Worm (Caenorhabditis elegans) whole organism, early embryonic: ENCODE measurements around the gene B0564.2.

ENCODE experiments used
- B0310.2 ChIP-seq: sonication (generic microtip); optimal IDR thresholded peaks from 2 replicates; lab custom pipeline; 2016; ENCODE audit warnings: mild to moderate bottlenecking, missing genetic modification characterization, missing compliant biosample characterization
- F13C5.2 ChIP-seq: sonication (generic microtip); optimal IDR thresholded peaks from 2 replicates; lab custom pipeline; 2017; ENCODE audit warnings: mild to moderate bottlenecking, missing genetic modification characterization, inconsistent platforms, missing compliant biosample characterization
- aly-1 ChIP-seq: sonication (generic microtip); optimal IDR thresholded peaks from 2 replicates; lab custom pipeline; 2016; ENCODE audit warnings: missing genetic modification characterization, missing compliant biosample characterization
- ama-1 ChIP-seq: fragments of 150-350 bp; optimal IDR thresholded peaks from 2 replicates; lab custom pipeline; 2014
- ceh-13 ChIP-seq: fragments of 200-800 bp; sonication (Bioruptor generic); optimal IDR thresholded peaks from 2 replicates; lab custom pipeline; 2018; ENCODE audit warnings: mild to moderate bottlenecking, missing genetic modification characterization, missing compliant biosample characterization
- ceh-36 ChIP-seq: sonication (generic microtip); optimal IDR thresholded peaks from 2 replicates; lab custom pipeline; 2016; ENCODE audit warnings: missing genetic modification characterization, inconsistent platforms, missing compliant biosample characterization
- ets-7 ChIP-seq: sonication (generic microtip); optimal IDR thresholded peaks from 2 replicates; lab custom pipeline; 2016; ENCODE audit warnings: missing genotype, missing genetic modification characterization, missing compliant biosample characterization
- flt-1 ChIP-seq: fragments of 200-800 bp; sonication (Bioruptor generic); IDR thresholded peaks from 2 replicates; pipeline ENCODE4 v1.3.6; 2022; ENCODE audit warnings: missing genetic modification characterization, missing compliant biosample characterization
- hmbx-1 ChIP-seq: sonication (generic microtip); optimal IDR thresholded peaks from 2 replicates; lab custom pipeline; 2016; ENCODE audit warnings: mild to moderate bottlenecking, missing genetic modification characterization, missing compliant biosample characterization
- hmg-4 ChIP-seq: fragments of 200-800 bp; sonication (Bioruptor generic); optimal IDR thresholded peaks from 2 replicates; lab custom pipeline; 2018; ENCODE audit warnings: mild to moderate bottlenecking, missing genetic modification characterization, missing compliant biosample characterization
- hnd-1 ChIP-seq: sonication (generic microtip); optimal IDR thresholded peaks from 2 replicates; lab custom pipeline; 2016; ENCODE audit warnings: missing genetic modification characterization, missing compliant biosample characterization
- pes-1 ChIP-seq: fragments of 200-800 bp; sonication (Bioruptor generic); IDR thresholded peaks from 2 replicates; pipeline ENCODE4 v1.3.6; 2022; ENCODE audit warnings: missing genetic modification reagents, missing genetic modification characterization, missing compliant biosample characterization
- scrt-1 ChIP-seq: fragments of 200-800 bp; sonication (Bioruptor generic); IDR thresholded peaks from 2 replicates; pipeline ENCODE4 v1.3.6; 2022; ENCODE audit warnings: missing genetic modification characterization, missing compliant biosample characterization
- sea-1 ChIP-seq: fragments of 200-800 bp; sonication (Bioruptor generic); conservative IDR thresholded peaks from 2 replicates; pipeline ENCODE4 v1.3.6; 2022; ENCODE audit warnings: missing genetic modification characterization, missing compliant biosample characterization
- tbx-11 ChIP-seq: fragments of 200-800 bp; sonication (Bioruptor generic); IDR thresholded peaks from 2 replicates; pipeline ENCODE4 v1.3.6; 2022; ENCODE audit warnings: missing genetic modification characterization, missing compliant biosample characterization
- tbx-37 ChIP-seq: fragments of 200-800 bp; sonication (Bioruptor generic); conservative IDR thresholded peaks from 2 replicates; pipeline ENCODE4 v1.3.6; 2022; ENCODE audit warnings: missing genetic modification reagents, missing genetic modification characterization, missing compliant biosample characterization
- tra-4 ChIP-seq: sonication (generic microtip); optimal IDR thresholded peaks from 2 replicates; lab custom pipeline; 2017; ENCODE audit warnings: missing genetic modification characterization, missing compliant biosample characterization

The B0564.2 gene

DNA sequence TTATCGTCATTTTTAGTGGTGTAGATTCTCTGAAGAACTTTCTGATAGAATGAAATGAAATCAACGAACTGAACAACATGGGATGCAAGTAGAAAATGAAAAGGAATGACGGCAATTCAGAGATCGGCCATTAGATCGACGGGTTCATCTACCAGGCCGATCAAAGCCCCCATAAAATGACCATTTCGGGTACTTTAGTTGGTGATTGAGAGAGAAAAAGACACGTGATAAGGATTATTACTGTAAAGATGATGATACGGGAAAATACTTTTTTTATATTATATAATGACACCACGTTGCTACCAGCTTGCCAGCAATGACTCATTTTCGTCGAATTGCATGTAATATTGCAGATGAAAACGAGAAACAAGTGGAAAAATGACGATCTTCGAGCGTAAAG lies 2.3 kb downstream of the B0564.2 start, which contains the start of gene best-1:
TSS of gene best-1 (minus strand) at position 29 of the 400 bp plus-strand sequence.
- TF ChIP-seq hnd-1 (tag; lab: Kevin White, UChicago): no peak
- no peak for TF ChIP-seq scrt-1 (GFP tag; lab: Robert Waterston, UW)
- no peak for TF ChIP-seq ceh-13 (GFP tag; lab: Kevin White, UChicago)
- no peak for TF ChIP-seq tra-4
- no peak for TF ChIP-seq hmbx-1 (tag; lab: Kevin White, UChicago)
- TF ChIP-seq ets-7 (tag; lab: Kevin White, UChicago): no peak
- no peak for TF ChIP-seq aly-1 (tag; lab: Kevin White, UChicago)

DNA sequence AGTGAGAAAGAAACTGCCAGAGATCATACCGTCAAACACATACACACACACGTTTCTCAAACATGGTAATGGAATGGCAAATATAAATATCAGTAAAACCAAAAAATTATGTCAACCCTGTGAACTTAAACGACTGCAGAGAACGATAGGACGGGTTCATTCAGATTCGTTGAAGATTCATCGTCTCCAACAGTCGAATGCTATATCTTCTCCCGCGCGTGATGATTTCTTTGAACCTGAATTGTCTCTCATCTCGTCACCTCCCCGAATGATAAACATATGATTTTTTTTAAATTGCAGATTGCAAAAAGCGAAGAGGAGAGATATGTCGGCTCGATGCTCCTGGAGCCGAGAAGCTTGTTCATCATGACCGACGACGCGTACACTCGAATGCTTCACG lies 3.4 kb downstream of the B0564.2 start:
- TF ChIP-seq B0310.2 (tag; lab: Kevin White, UChicago) (no peak), ama-1 (lab: Kevin White, UChicago) (no peak), ets-7 (tag; lab: Kevin White, UChicago) (no peak), hnd-1 (tag; lab: Kevin White, UChicago) (no peak), ceh-13 (GFP tag; lab: Kevin White, UChicago) (no peak), pes-1 (GFP tag; lab: Robert Waterston, UW) (no peak), aly-1 (tag; lab: Kevin White, UChicago) (no peak), sea-1 (GFP tag; lab: Robert Waterston, UW) (no peak), tra-4 (no peak), tbx-11 (GFP tag; lab: Robert Waterston, UW) (no peak), F13C5.2 (no peak), hmg-4 (GFP tag; lab: Kevin White, UChicago) (no peak), ceh-36 (tag; lab: Kevin White, UChicago) (no peak), hmbx-1 (tag; lab: Kevin White, UChicago) (no peak), tbx-37 (GFP tag; lab: Robert Waterston, UW) (no peak), flt-1 (GFP tag; lab: Robert Waterston, UW) (no peak), scrt-1 (GFP tag; lab: Robert Waterston, UW) (no peak)

DNA sequence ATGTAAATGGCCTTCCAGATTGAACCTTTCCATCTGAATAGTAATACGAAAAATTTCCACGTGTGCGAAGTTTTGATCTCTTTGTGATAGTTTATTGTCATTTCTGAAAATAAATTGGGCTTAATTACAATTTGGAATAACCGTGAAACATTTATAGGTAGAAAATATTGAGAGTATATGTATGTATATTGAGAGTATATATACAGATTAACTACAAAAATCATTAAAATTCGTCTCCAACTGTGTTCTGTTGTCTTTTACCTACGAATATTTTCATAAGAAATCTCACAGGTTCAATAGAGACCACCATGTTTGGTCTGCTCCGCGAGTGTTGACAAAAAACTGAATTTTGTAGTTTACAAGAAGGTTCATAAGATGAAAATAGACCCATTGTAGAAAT lies 5.5 kb downstream of the B0564.2 start, which contains the start of gene best-2:
TSS of gene best-2 (minus strand) at position 101 of the 400 bp plus-strand sequence.
- no peak for TF ChIP-seq ceh-13 (GFP tag; lab: Kevin White, UChicago)
- no peak for TF ChIP-seq ceh-36 (tag; lab: Kevin White, UChicago)
- TF ChIP-seq hmbx-1 (tag; lab: Kevin White, UChicago): no peak
- TF ChIP-seq sea-1 (GFP tag; lab: Robert Waterston, UW): no peak
- TF ChIP-seq ama-1 (lab: Kevin White, UChicago): no peak
- TF ChIP-seq scrt-1 (GFP tag; lab: Robert Waterston, UW): no peak
- no peak for TF ChIP-seq hnd-1 (tag; lab: Kevin White, UChicago)
- no peak for TF ChIP-seq F13C5.2
- TF ChIP-seq tra-4: no peak
- TF ChIP-seq B0310.2 (tag; lab: Kevin White, UChicago): no peak
- TF ChIP-seq tbx-11 (GFP tag; lab: Robert Waterston, UW): no peak
- no peak for TF ChIP-seq tbx-37 (GFP tag; lab: Robert Waterston, UW)
- no peak for TF ChIP-seq flt-1 (GFP tag; lab: Robert Waterston, UW)
- no peak for TF ChIP-seq pes-1 (GFP tag; lab: Robert Waterston, UW)
- TF ChIP-seq aly-1 (tag; lab: Kevin White, UChicago): no peak

DNA sequence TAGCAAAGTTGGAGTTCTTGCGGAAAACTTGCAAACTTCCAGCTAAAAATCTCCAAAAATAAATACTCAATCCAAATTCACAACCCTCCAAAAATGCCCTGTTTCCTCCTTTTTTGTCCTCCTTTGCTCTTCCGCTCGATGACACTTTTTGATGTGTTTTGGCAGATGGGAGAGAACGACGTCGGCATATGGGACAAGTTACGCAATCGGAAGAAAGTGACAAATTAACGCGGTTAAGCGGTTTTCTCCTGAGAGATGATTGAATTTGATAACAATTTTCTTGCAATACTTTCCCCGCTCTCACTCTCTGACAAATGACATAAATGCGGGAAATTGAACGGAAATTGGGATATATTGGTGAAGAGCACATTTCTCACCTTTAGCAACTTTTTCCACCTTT lies 9.2 kb downstream of the B0564.2 start:
- no peak for TF ChIP-seq sea-1 (GFP tag; lab: Robert Waterston, UW)
- no peak for TF ChIP-seq tbx-37 (GFP tag; lab: Robert Waterston, UW)
- TF ChIP-seq B0310.2 (tag; lab: Kevin White, UChicago): no peak
- TF ChIP-seq F13C5.2: no peak
- TF ChIP-seq hnd-1 (tag; lab: Kevin White, UChicago): no peak
- TF ChIP-seq ceh-36 (tag; lab: Kevin White, UChicago): no peak
- no peak for TF ChIP-seq pes-1 (GFP tag; lab: Robert Waterston, UW)

DNA sequence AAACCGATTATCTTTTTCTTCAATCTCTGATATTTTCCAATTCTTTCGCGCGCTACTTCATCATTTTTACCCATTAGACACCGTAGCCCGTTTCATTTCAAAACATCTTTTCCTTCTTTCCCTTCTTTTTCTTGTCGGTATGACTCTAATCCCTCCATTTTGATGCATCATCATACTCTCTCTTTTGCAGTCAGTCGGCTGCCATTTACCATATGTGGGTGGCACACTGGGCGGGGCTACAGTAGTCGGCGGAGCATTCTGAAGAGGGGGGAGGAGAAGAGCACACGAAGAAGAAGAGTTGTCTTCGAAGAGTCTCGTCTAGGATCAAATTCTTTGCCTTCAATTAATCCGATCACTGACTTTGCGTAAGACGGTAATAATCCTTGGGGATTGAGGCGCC lies 11.3 kb downstream of the B0564.2 start, which contains the start of gene unc-30:
TSS of gene unc-30 (plus strand) at position 184 of the 400 bp plus-strand sequence.
- TF ChIP-seq sea-1 (GFP tag; lab: Robert Waterston, UW) (no peak), scrt-1 (GFP tag; lab: Robert Waterston, UW) (no peak), ceh-36 (tag; lab: Kevin White, UChicago) (peak; percentile 63)

DNA sequence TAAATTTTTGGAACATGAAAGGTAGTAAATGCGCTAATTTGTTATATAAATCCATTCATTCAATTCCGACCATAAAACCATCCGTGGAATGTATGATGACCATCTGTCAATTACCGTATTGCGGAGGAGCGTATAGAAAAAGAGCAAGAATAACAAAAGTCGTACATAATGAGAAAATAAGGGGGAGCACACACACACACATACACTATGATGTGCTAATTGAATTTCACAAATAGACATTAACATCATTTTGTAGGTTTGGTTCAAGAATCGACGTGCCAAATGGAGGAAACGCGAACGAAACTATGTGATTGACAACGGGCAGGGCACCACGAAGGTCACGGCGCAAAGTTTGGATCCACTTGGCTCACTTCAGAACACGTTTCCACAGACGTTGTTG lies 13.9 kb downstream of the B0564.2 start:
- TF ChIP-seq hmbx-1 (tag; lab: Kevin White, UChicago) (no peak), sea-1 (GFP tag; lab: Robert Waterston, UW) (no peak), ceh-13 (GFP tag; lab: Kevin White, UChicago) (no peak), aly-1 (tag; lab: Kevin White, UChicago) (no peak), ets-7 (tag; lab: Kevin White, UChicago) (no peak), pes-1 (GFP tag; lab: Robert Waterston, UW) (no peak), ceh-36 (tag; lab: Kevin White, UChicago) (no peak), B0310.2 (tag; lab: Kevin White, UChicago) (no peak), tbx-11 (GFP tag; lab: Robert Waterston, UW) (no peak), hmg-4 (GFP tag; lab: Kevin White, UChicago) (no peak), flt-1 (GFP tag; lab: Robert Waterston, UW) (no peak), tra-4 (no peak), hnd-1 (tag; lab: Kevin White, UChicago) (no peak), ama-1 (lab: Kevin White, UChicago) (no peak), tbx-37 (GFP tag; lab: Robert Waterston, UW) (no peak)

DNA sequence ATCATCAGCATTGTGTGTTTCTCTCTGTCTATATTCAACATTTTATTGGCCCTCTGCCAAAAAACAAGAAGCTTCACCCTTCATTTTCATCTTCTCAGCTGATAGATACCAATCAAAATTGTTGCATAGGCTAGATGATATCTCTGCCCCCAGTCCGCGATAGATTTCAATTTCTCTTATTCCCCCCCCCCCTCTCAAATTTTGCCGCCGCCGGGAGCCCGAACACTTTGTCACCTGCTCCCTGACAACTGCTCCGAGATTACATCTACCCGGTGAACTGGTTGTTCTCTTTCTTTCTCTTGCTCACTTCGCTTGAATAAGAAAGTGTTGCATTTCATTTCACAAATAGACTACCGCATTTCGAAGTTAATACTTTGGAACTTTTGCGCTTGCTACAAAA lies 18.5 kb downstream of the B0564.2 start:
- no peak for TF ChIP-seq ama-1 (lab: Kevin White, UChicago)
- TF ChIP-seq tbx-11 (GFP tag; lab: Robert Waterston, UW): no peak
- no peak for TF ChIP-seq aly-1 (tag; lab: Kevin White, UChicago)
- TF ChIP-seq B0310.2 (tag; lab: Kevin White, UChicago): no peak
- TF ChIP-seq hnd-1 (tag; lab: Kevin White, UChicago): no peak
- TF ChIP-seq tbx-37 (GFP tag; lab: Robert Waterston, UW): no peak
- no peak for TF ChIP-seq scrt-1 (GFP tag; lab: Robert Waterston, UW)
